Worm (Caenorhabditis elegans): ENCODE measurements around the gene clec-130.

- TF ChIP-seq nhr-237 (tag; optimal IDR thresholded peaks at IDR 0.05) (no peak), zag-1 (tag; optimal IDR thresholded peaks at IDR 0.05) (no peak), crh-2 (tag; optimal IDR thresholded peaks at IDR 0.05) (no peak), ama-1 (optimal IDR thresholded peaks at IDR 0.05) (no peak), lin-13 (GFP tag; optimal IDR thresholded peaks at IDR 0.05) (no peak), mab-5 (tag; optimal IDR thresholded peaks at IDR 0.05) (no peak), ceh-16 (tag; optimal IDR thresholded peaks at IDR 0.05) (no peak), alr-1 (tag; optimal IDR thresholded peaks at IDR 0.05) (no peak), ZK546.5 (tag; optimal IDR thresholded peaks at IDR 0.05) (no peak)
Observed at ce11 chrII:3562419-3562818, 10.9 kb upstream of the clec-130 start, which contains the start of gene W10G11.3.
